Fruit fly (Drosophila melanogaster) whole organism, embryonic: ENCODE data around the gene Atat.

ENCODE experiments used
- Aef1 ChIP-seq: fragments of 200-800 bp; sonication (Bioruptor generic); IDR thresholded peaks from 3 replicates; pipeline ENCODE4 v1.3.6; 2022; ENCODE audit warnings: missing biosample characterization, missing genetic modification characterization
- CG10274 ChIP-seq: fragments of 200-800 bp; sonication (Bioruptor generic); optimal IDR thresholded peaks from 3 replicates; lab custom pipeline; 2017; ENCODE audit warnings: missing biosample characterization, mild to moderate bottlenecking, missing genetic modification characterization
- CG10979 ChIP-seq: fragments of 200-800 bp; sonication (Bioruptor generic); optimal IDR thresholded peaks from 2 replicates; lab custom pipeline; 2018; ENCODE audit warnings: missing biosample characterization, mild to moderate bottlenecking, missing genetic modification characterization, moderate library complexity
- Dp ChIP-seq: fragments of 200-800 bp; sonication (Bioruptor generic); optimal IDR thresholded peaks from 2 replicates; lab custom pipeline; 2018; ENCODE audit warnings: missing biosample characterization, mild to moderate bottlenecking, missing genetic modification characterization, moderate library complexity
- Oli ChIP-seq: fragments of 200-800 bp; sonication (Bioruptor generic); optimal IDR thresholded peaks from 2 replicates; lab custom pipeline; 2018; ENCODE audit warnings: missing biosample characterization, mild to moderate bottlenecking, missing genetic modification characterization, moderate library complexity
- gsb-n ChIP-seq: fragments of 200-800 bp; sonication (Bioruptor generic); optimal IDR thresholded peaks from 3 replicates; lab custom pipeline; 2018; ENCODE audit warnings: missing biosample characterization, mild to moderate bottlenecking, missing genetic modification characterization
- prd ChIP-seq, 3 experiments: fragments of >200 bp in 2 of 3; fragments of 200-800 bp in 1 of 3; sonication (Bioruptor generic) in 1 of 3; optimal IDR thresholded peaks in 2 of 3; IDR thresholded peaks in 1 of 3; 2 replicates in 2 of 3; 3 replicates in 1 of 3; pipeline versions ENCODE4 v1.3.6 to Lab custom; 2017 to 2022; ENCODE audit warnings: missing biosample characterization in 1 of 3, missing genetic modification characterization in 1 of 3
- tin ChIP-seq: fragments of 200-800 bp; sonication (Bioruptor generic); optimal IDR thresholded peaks from 3 replicates; lab custom pipeline; 2016; ENCODE audit warnings: missing biosample characterization, missing genetic modification characterization
- trem ChIP-seq: fragments of 200-800 bp; optimal IDR thresholded peaks from 3 replicates; lab custom pipeline; 2019; ENCODE audit warnings: missing biosample characterization, mild to moderate bottlenecking, missing genetic modification characterization, moderate library complexity
- zen ChIP-seq: fragments of 200-800 bp; sonication (Bioruptor generic); optimal IDR thresholded peaks from 3 replicates; lab custom pipeline; 2018; ENCODE audit warnings: missing biosample characterization, mild to moderate bottlenecking, missing genetic modification characterization, moderate library complexity

DNA sequence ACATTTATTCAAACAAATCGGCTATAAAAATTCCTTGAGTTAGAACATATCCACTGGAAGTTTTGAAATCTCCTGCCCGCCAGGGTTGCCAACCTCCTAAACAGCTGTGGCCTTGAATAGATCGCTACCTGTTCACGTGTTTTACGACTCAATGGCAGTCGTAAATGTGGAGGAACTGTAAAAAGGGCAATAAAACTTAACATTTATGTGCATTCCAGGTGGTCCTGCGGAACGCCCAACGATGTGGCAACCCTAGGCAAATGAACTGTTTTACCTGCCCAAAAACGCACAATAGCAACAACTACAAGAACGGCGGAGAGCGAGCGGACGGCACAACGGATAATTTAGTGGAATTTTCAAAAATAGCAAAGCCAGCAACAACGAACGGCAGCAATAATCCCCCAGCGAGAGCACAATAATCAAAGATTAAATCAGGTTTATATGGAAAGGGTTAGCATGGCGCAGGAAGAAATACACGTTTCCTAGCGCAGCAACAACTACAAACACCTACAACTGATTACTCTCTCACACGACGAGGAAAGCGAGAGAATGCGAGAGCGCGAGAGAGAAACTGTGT is 35.2 kb upstream of the Atat start:
- TF ChIP-seq zen (tag; lab: Kevin White, UChicago) (peak; percentile 89), trem (tag; lab: Kevin White, UChicago) (no peak), Oli (tag; lab: Kevin White, UChicago) (peak; percentile 35), CG10274 (GFP tag; lab: Kevin White, UChicago) (peak; percentile 23), tin (GFP tag; lab: Kevin White, UChicago) (no peak), gsb-n (tag; lab: Kevin White, UChicago) (no peak), CG10979 (tag; lab: Kevin White, UChicago) (no peak), Aef1 (GFP tag; lab: Robert Waterston, UW) (0 out of 3 replicates have a peak, but pooled peaks have one; percentile 9), Dp (GFP tag; lab: Kevin White, UChicago) (no peak), prd (optimal IDR thresholded peaks at IDR 0.05; lab: Kevin White, UChicago) (no peak), prd (GFP tag; IDR thresholded peaks at IDR 0.05; lab: Robert Waterston, UW) (peak; percentile 59)
